Fruit fly (Drosophila melanogaster) whole organism, prepupa: ENCODE data around the gene phr6-4.

Source experiments
- CG11294 ChIP-seq: fragments of 200-800 bp; sonication (Bioruptor generic); IDR thresholded peaks from 2 replicates; pipeline ENCODE4 v1.3.6; 2022; ENCODE audit warnings: missing biosample characterization, missing genetic modification characterization
- CG11762 ChIP-seq: fragments of 200-800 bp; sonication (Bioruptor generic); optimal IDR thresholded peaks from 3 replicates; lab custom pipeline; 2016; ENCODE audit warnings: missing biosample characterization, missing genetic modification characterization; ENCODE audit not compliant: insufficient read depth
- CG11902 ChIP-seq: fragments of 200-800 bp; sonication (Bioruptor generic); optimal IDR thresholded peaks from 3 replicates; lab custom pipeline; 2016; ENCODE audit warnings: missing biosample characterization, missing genetic modification characterization
- CG4318 ChIP-seq: fragments of 200-800 bp; sonication (Bioruptor generic); optimal IDR thresholded peaks from 3 replicates; lab custom pipeline; 2017; ENCODE audit warnings: missing biosample characterization, mild to moderate bottlenecking, missing genetic modification characterization
- CG6808 ChIP-seq: fragments of 200-800 bp; sonication (Bioruptor generic); optimal IDR thresholded peaks from 3 replicates; lab custom pipeline; 2017; ENCODE audit warnings: missing biosample characterization, missing genetic modification characterization, mild to moderate bottlenecking, moderate library complexity, missing genetic modification reagents
- Eip78C ChIP-seq: fragments of 200-800 bp; sonication (Bioruptor generic); peaks from one replicate; lab custom pipeline; 2016; ENCODE audit warnings: missing biosample characterization, missing genetic modification characterization
- Gug ChIP-seq: fragments of 200-800 bp; sonication (Bioruptor generic); IDR thresholded peaks from 2 replicates; pipeline ENCODE4 v1.3.6; 2022; ENCODE audit warnings: missing biosample characterization, missing genetic modification characterization
- Hr39 ChIP-seq: fragments of 200-800 bp; sonication (Bioruptor generic); optimal IDR thresholded peaks from 2 replicates; lab custom pipeline; 2016; ENCODE audit warnings: missing biosample characterization, missing genetic modification characterization
- esn ChIP-seq: fragments of 200-800 bp; sonication (Bioruptor generic); optimal IDR thresholded peaks from 2 replicates; lab custom pipeline; 2016; ENCODE audit warnings: missing biosample characterization, mild to moderate bottlenecking, missing genetic modification characterization, moderate library complexity
- spab ChIP-seq: fragments of 200-800 bp; sonication (Bioruptor generic); optimal IDR thresholded peaks from 2 replicates; lab custom pipeline; 2017; ENCODE audit warnings: missing biosample characterization, mild to moderate bottlenecking, missing genetic modification characterization, missing genetic modification reagents

- TF ChIP-seq esn (GFP tag; lab: Kevin White, UChicago) (no peak), Gug (GFP tag; lab: Robert Waterston, UW) (no peak), Eip78C (no peak), CG6808 (no peak), CG11902 (GFP tag; lab: Kevin White, UChicago) (no peak), CG11294 (GFP tag; lab: Robert Waterston, UW) (no peak), CG4318 (GFP tag; lab: Kevin White, UChicago) (no peak), spab (GFP tag; lab: Kevin White, UChicago) (no peak), Hr39 (GFP tag; lab: Kevin White, UChicago) (no peak), CG11762 (no peak)
These were observed 18.8 kb upstream of the phr6-4 start for dm6 chr2L:20664428-20664827.
